Fruit fly (Drosophila melanogaster) whole organism, embryonic: Measurements from ENCODE around the gene Hnf4.

Source experiments
- Aef1 ChIP-seq: fragments of 200-800 bp; sonication (Bioruptor generic); IDR thresholded peaks from 3 replicates; pipeline ENCODE4 v1.3.6; 2022; ENCODE audit warnings: missing biosample characterization, missing genetic modification characterization
- Atf3 ChIP-seq: fragments of 200-800 bp; sonication (Bioruptor generic); optimal IDR thresholded peaks from 3 replicates; lab custom pipeline; 2016; ENCODE audit warnings: missing biosample characterization, missing genetic modification characterization
- BEAF-32 ChIP-seq: fragments of 200-800 bp; sonication (Bioruptor generic); optimal IDR thresholded peaks from 3 replicates; lab custom pipeline; 2017; ENCODE audit warnings: missing biosample characterization, missing genetic modification characterization, mild to moderate bottlenecking, moderate library complexity, missing genetic modification reagents
- C15 ChIP-seq: fragments of 200-800 bp; sonication (Bioruptor generic); IDR thresholded peaks from 3 replicates; pipeline ENCODE4 v1.3.6; 2022; ENCODE audit warnings: missing biosample characterization, missing genetic modification characterization
- CG10979 ChIP-seq: fragments of 200-800 bp; sonication (Bioruptor generic); optimal IDR thresholded peaks from 2 replicates; lab custom pipeline; 2018; ENCODE audit warnings: missing biosample characterization, mild to moderate bottlenecking, missing genetic modification characterization, moderate library complexity
- CG11085 ChIP-seq: fragments of 200-800 bp; sonication (Bioruptor generic); IDR thresholded peaks from 2 replicates; pipeline ENCODE4 v1.3.6; 2022; ENCODE audit warnings: missing biosample characterization, missing genetic modification characterization
- CG12104 ChIP-seq: fragments of 200-800 bp; sonication (Bioruptor generic); optimal IDR thresholded peaks from 3 replicates; lab custom pipeline; 2016; ENCODE audit warnings: missing biosample characterization, missing genetic modification characterization
- CG15073 ChIP-seq: fragments of 200-800 bp; sonication (Bioruptor generic); optimal IDR thresholded peaks from 2 replicates; lab custom pipeline; 2016; ENCODE audit warnings: missing biosample characterization, missing genetic modification characterization
- CG1603 ChIP-seq: fragments of 200-800 bp; sonication (Bioruptor generic); optimal IDR thresholded peaks from 2 replicates; lab custom pipeline; 2019; ENCODE audit warnings: missing biosample characterization, mild to moderate bottlenecking, missing genetic modification characterization, moderate library complexity
- CG16863 ChIP-seq: fragments of 200-800 bp; sonication (Bioruptor generic); optimal IDR thresholded peaks from 3 replicates; lab custom pipeline; 2016; ENCODE audit warnings: missing biosample characterization, missing genetic modification characterization
- CG18011 ChIP-seq: fragments of 200-800 bp; sonication (Bioruptor generic); optimal IDR thresholded peaks from 2 replicates; lab custom pipeline; 2017; ENCODE audit warnings: missing biosample characterization, missing genetic modification characterization, mild to moderate bottlenecking, moderate library complexity, missing genotype
- CG2199 ChIP-seq: fragments of 200-800 bp; sonication (Bioruptor generic); IDR thresholded peaks from 3 replicates; pipeline ENCODE4 v1.3.6; 2022; ENCODE audit warnings: missing biosample characterization, missing genetic modification characterization
- CG2889 ChIP-seq: fragments of 200-800 bp; sonication (Bioruptor generic); IDR thresholded peaks from 3 replicates; pipeline ENCODE4 v1.3.6; 2022; ENCODE audit warnings: missing biosample characterization, missing genetic modification characterization
- CG32767 ChIP-seq: fragments of 200-800 bp; sonication (Bioruptor generic); IDR thresholded peaks from 2 replicates; pipeline ENCODE4 v1.3.6; 2022; ENCODE audit warnings: missing biosample characterization, missing genetic modification characterization
- CG4854 ChIP-seq: fragments of 200-800 bp; sonication (Bioruptor generic); optimal IDR thresholded peaks from 2 replicates; lab custom pipeline; 2016; ENCODE audit warnings: missing biosample characterization, missing genetic modification characterization, inconsistent platforms
- CG5245 ChIP-seq: fragments of 200-800 bp; sonication (Bioruptor generic); optimal IDR thresholded peaks from 3 replicates; lab custom pipeline; 2016; ENCODE audit warnings: missing biosample characterization, missing genetic modification characterization
- CG6175 ChIP-seq: fragments of 200-800 bp; sonication (Bioruptor generic); IDR thresholded peaks from 3 replicates; pipeline ENCODE4 v1.3.6; 2022; ENCODE audit warnings: missing biosample characterization, missing genetic modification characterization
- CG6254 ChIP-seq: fragments of 200-800 bp; sonication (Bioruptor generic); optimal IDR thresholded peaks from 3 replicates; lab custom pipeline; 2017; ENCODE audit warnings: mild to moderate bottlenecking, missing biosample characterization, missing genetic modification reagents, missing genetic modification characterization
- CG6791 ChIP-seq: fragments of 200-800 bp; sonication (Bioruptor generic); IDR thresholded peaks from 3 replicates; pipeline ENCODE4 v1.3.6; 2022; ENCODE audit warnings: missing biosample characterization, missing genetic modification characterization; ENCODE audit not compliant: partially characterized antibody
- CG6813 ChIP-seq: fragments of 200-800 bp; sonication (Bioruptor generic); optimal IDR thresholded peaks from 2 replicates; lab custom pipeline; 2017; ENCODE audit warnings: missing biosample characterization, missing genetic modification characterization, mild to moderate bottlenecking, moderate library complexity, missing genetic modification reagents
- CG7372 ChIP-seq: fragments of 200-800 bp; sonication (Bioruptor generic); IDR thresholded peaks from 2 replicates; pipeline ENCODE4 v1.3.6; 2022; ENCODE audit warnings: missing biosample characterization, missing genetic modification characterization
- CG7786 ChIP-seq: fragments of 200-800 bp; sonication (Bioruptor generic); optimal IDR thresholded peaks from 2 replicates; lab custom pipeline; 2016; ENCODE audit warnings: missing biosample characterization, missing genetic modification characterization
- D19A ChIP-seq: fragments of 200-800 bp; optimal IDR thresholded peaks from 3 replicates; lab custom pipeline; 2019; ENCODE audit warnings: missing biosample characterization, mild to moderate bottlenecking, missing genetic modification characterization, moderate library complexity
- Dip2 ChIP-seq: fragments of 200-800 bp; sonication (Bioruptor generic); IDR thresholded peaks from 2 replicates; pipeline ENCODE4 v1.3.6; 2022; ENCODE audit warnings: missing biosample characterization, missing genetic modification characterization
- Elba2 ChIP-seq: fragments of 200-800 bp; sonication (Bioruptor generic); optimal IDR thresholded peaks from 3 replicates; lab custom pipeline; 2016; ENCODE audit warnings: missing biosample characterization, missing genetic modification characterization
- Hr3 ChIP-seq: fragments of 200-800 bp; sonication (Bioruptor generic); optimal IDR thresholded peaks from 3 replicates; lab custom pipeline; 2016; ENCODE audit warnings: missing biosample characterization, missing genetic modification characterization
- Jarid2 ChIP-seq: fragments of 200-800 bp; sonication (Bioruptor generic); optimal IDR thresholded peaks from 3 replicates; lab custom pipeline; 2017; ENCODE audit warnings: mild to moderate bottlenecking, missing biosample characterization, missing genetic modification reagents, missing genetic modification characterization
- Lpt ChIP-seq: fragments of >200 bp; optimal IDR thresholded peaks from 2 replicates; lab custom pipeline; 2018; ENCODE audit warnings: missing biosample characterization, missing genetic modification characterization
- Meics ChIP-seq: fragments of 200-800 bp; sonication (Bioruptor generic); optimal IDR thresholded peaks from 2 replicates; lab custom pipeline; 2017; ENCODE audit warnings: missing biosample characterization, mild to moderate bottlenecking, missing genetic modification characterization
- Rfx ChIP-seq: fragments of 200-800 bp; sonication (Bioruptor generic); IDR thresholded peaks from 2 replicates; pipeline ENCODE4 v1.3.6; 2022; ENCODE audit warnings: missing biosample characterization, missing genetic modification characterization
- ab ChIP-seq: fragments of 200-800 bp; sonication (Bioruptor generic); optimal IDR thresholded peaks from 2 replicates; lab custom pipeline; 2016; ENCODE audit warnings: missing biosample characterization, missing genetic modification characterization
- ap ChIP-seq: fragments of 200-800 bp; sonication (Bioruptor generic); IDR thresholded peaks from 2 replicates; pipeline ENCODE4 v1.3.6; 2022; ENCODE audit warnings: missing biosample characterization, missing genetic modification characterization
- bbx ChIP-seq: fragments of 200-800 bp; sonication (Bioruptor generic); IDR thresholded peaks from 2 replicates; pipeline ENCODE4 v1.3.6; 2022; ENCODE audit warnings: missing biosample characterization, missing genetic modification characterization; ENCODE audit not compliant: partially characterized antibody
- fd64A ChIP-seq: fragments of 200-800 bp; sonication (Bioruptor generic); optimal IDR thresholded peaks from 3 replicates; lab custom pipeline; 2018; ENCODE audit warnings: missing biosample characterization, mild to moderate bottlenecking, missing genetic modification characterization
- fru ChIP-seq: fragments of >200 bp; optimal IDR thresholded peaks from 2 replicates; lab custom pipeline; 2017
- gcm2 ChIP-seq: fragments of 200-800 bp; sonication (Bioruptor generic); optimal IDR thresholded peaks from 2 replicates; lab custom pipeline; 2016; ENCODE audit warnings: missing biosample characterization, missing genetic modification characterization
- hkb ChIP-seq, 2 experiments: fragments of 200-800 bp in 1 of 2; fragments of >200 bp in 1 of 2; sonication (Bioruptor generic) in 1 of 2; IDR thresholded peaks in 1 of 2; optimal IDR thresholded peaks in 1 of 2; 2 replicates each; pipeline versions ENCODE4 v1.3.6 to Lab custom; 2017 to 2022; ENCODE audit warnings: missing biosample characterization in 1 of 2, missing genetic modification characterization in 1 of 2
- ken ChIP-seq: fragments of 200-800 bp; sonication (Bioruptor generic); IDR thresholded peaks from 3 replicates; pipeline ENCODE4 v1.3.6; 2022; ENCODE audit warnings: missing biosample characterization, missing genetic modification characterization
- lbe ChIP-seq: fragments of 200-800 bp; sonication (Bioruptor generic); optimal IDR thresholded peaks from 2 replicates; lab custom pipeline; 2016; ENCODE audit warnings: missing biosample characterization, mild to moderate bottlenecking, missing genetic modification characterization
- p53 ChIP-seq: fragments of 200-800 bp; sonication (Bioruptor generic); optimal IDR thresholded peaks from 2 replicates; lab custom pipeline; 2016; ENCODE audit warnings: missing biosample characterization, missing genetic modification characterization
- phol ChIP-seq: fragments of 200-800 bp; sonication (Bioruptor generic); optimal IDR thresholded peaks from 3 replicates; lab custom pipeline; 2018; ENCODE audit warnings: missing biosample characterization, mild to moderate bottlenecking, missing genetic modification characterization, moderate library complexity
- pum ChIP-seq: fragments of 200-800 bp; sonication (Bioruptor generic); optimal IDR thresholded peaks from 2 replicates; lab custom pipeline; 2016; ENCODE audit warnings: missing biosample characterization, missing genetic modification characterization
- sc ChIP-seq, 3 experiments: fragments of >200 bp in 2 of 3; fragments of 200-800 bp in 1 of 3; sonication (Bioruptor generic) in 1 of 3; optimal IDR thresholded peaks; 2 replicates in 2 of 3; 3 replicates in 1 of 3; lab custom pipeline; 2017; ENCODE audit warnings: mild to moderate bottlenecking in 1 of 3, missing biosample characterization in 1 of 3, missing genetic modification characterization in 1 of 3, missing genetic modification reagents in 1 of 3
- schlank ChIP-seq: fragments of 200-800 bp; sonication (Bioruptor generic); optimal IDR thresholded peaks from 2 replicates; lab custom pipeline; 2018; ENCODE audit warnings: missing biosample characterization, mild to moderate bottlenecking, missing genetic modification characterization
- sisA ChIP-seq: fragments of 200-800 bp; sonication (Bioruptor generic); IDR thresholded peaks from 2 replicates; pipeline ENCODE4 v1.3.6; 2022; ENCODE audit warnings: missing biosample characterization, missing genetic modification characterization
- sna ChIP-seq: fragments of 200-800 bp; sonication (Bioruptor generic); IDR thresholded peaks from 2 replicates; pipeline ENCODE4 v1.3.6; 2022; ENCODE audit warnings: missing biosample characterization, missing genetic modification characterization; ENCODE audit not compliant: partially characterized antibody
- tio ChIP-seq: fragments of 200-800 bp; sonication (Bioruptor generic); optimal IDR thresholded peaks from 2 replicates; lab custom pipeline; 2017; ENCODE audit warnings: missing biosample characterization, missing genetic modification characterization, inconsistent platforms
- trh ChIP-seq: fragments of 200-800 bp; sonication (Bioruptor generic); optimal IDR thresholded peaks from 2 replicates; lab custom pipeline; 2016; ENCODE audit warnings: missing biosample characterization, missing genetic modification characterization
- vnd ChIP-seq: fragments of 200-800 bp; sonication (Bioruptor generic); IDR thresholded peaks from 3 replicates; pipeline ENCODE4 v1.3.6; 2022; ENCODE audit warnings: missing biosample characterization, missing genetic modification characterization; ENCODE audit not compliant: partially characterized antibody

Hnf4 gene

DNA sequence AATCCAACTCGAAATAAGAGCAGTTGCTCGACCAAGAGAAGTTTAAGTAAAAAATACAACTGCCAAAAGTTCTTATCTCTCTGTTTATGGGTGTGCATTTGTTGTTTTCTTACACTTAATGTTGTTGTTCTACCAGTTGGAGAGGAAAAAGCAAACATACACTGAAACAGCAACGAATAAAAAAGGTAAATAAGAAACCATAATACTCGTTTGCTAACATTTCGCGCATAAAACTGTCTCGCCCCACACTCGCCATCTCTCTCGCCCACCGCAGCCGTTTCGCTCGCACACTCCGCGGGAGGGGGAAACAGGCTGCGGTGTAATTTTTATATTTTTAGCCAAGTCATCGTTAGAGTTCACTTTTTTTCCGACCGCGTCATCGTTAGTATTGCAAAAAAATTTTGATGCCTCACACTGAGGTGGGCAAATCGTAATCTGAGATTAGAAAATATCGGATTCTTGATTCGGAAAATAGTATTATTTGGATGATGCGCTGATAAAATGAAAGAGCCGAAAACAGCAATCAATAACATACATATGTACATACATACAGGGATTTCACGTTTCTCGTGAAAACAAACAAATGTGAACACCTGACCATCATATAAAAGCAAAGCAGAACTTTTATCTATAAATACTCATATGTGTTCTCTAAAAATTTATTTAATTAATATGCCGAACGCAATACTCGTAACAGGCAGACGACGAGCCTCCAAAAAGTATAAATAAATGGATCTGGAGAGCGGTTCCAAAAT, 16.8 kb downstream of the Hnf4 start (continued):
- TF ChIP-seq CG6175 (GFP tag; lab: Robert Waterston, UW): no peak
- TF ChIP-seq Hr3 (GFP tag; lab: Kevin White, UChicago): no peak
- TF ChIP-seq D19A (tag; lab: Kevin White, UChicago): no peak
- no peak for TF ChIP-seq C15
- TF ChIP-seq CG7372 (GFP tag; lab: Robert Waterston, UW): no peak
- TF ChIP-seq fd64A: no peak
- TF ChIP-seq Atf3: no peak
- TF ChIP-seq BEAF-32 (GFP tag; lab: Kevin White, UChicago): no peak
- no peak for TF ChIP-seq ken (GFP tag; lab: Robert Waterston, UW)
- TF ChIP-seq Rfx (GFP tag; lab: Robert Waterston, UW): peak; percentile 81
- no peak for TF ChIP-seq CG16863 (GFP tag; lab: Kevin White, UChicago)
- TF ChIP-seq sna (GFP tag; lab: Robert Waterston, UW): no peak
- TF ChIP-seq bbx (GFP tag; lab: Robert Waterston, UW): no peak
- no peak for TF ChIP-seq trh
- TF ChIP-seq CG6791 (GFP tag; lab: Robert Waterston, UW): no peak
- TF ChIP-seq CG32767 (GFP tag; lab: Robert Waterston, UW): no peak
- no peak for TF ChIP-seq Jarid2 (GFP tag; lab: Kevin White, UChicago)
- peak; percentile 52 for TF ChIP-seq Meics (GFP tag; lab: Kevin White, UChicago)
- TF ChIP-seq CG11085 (GFP tag; lab: Robert Waterston, UW): 0 out of 2 replicates have a peak, but pooled peaks have one; percentile 8
- no peak for TF ChIP-seq fru (lab: Kevin White, UChicago)
- no peak for TF ChIP-seq Lpt (GFP tag; lab: Kevin White, UChicago)
- TF ChIP-seq Elba2 (GFP tag; lab: Kevin White, UChicago): no peak
- no peak for TF ChIP-seq CG4854 (GFP tag; lab: Kevin White, UChicago)
- peak; percentile 5 for TF ChIP-seq CG12104 (GFP tag; lab: Kevin White, UChicago)
- peak; percentile 9 for TF ChIP-seq CG18011
- no peak for TF ChIP-seq p53 (GFP tag; lab: Kevin White, UChicago)
- no peak for TF ChIP-seq CG6254 (GFP tag; lab: Kevin White, UChicago)
- TF ChIP-seq gcm2: no peak
- TF ChIP-seq ap: no peak
- no peak for TF ChIP-seq hkb (optimal IDR thresholded peaks at IDR 0.05; lab: Kevin White, UChicago)
- TF ChIP-seq hkb (GFP tag; IDR thresholded peaks at IDR 0.05; lab: Robert Waterston, UW): 0 out of 2 replicates have a peak, but pooled peaks have one; percentile 15
- TF ChIP-seq schlank (tag; lab: Kevin White, UChicago): peak; percentile 70
- TF ChIP-seq CG15073: no peak
- TF ChIP-seq CG5245 (GFP tag; lab: Kevin White, UChicago): no peak
- TF ChIP-seq CG1603: no peak
- peak; percentile 14 for TF ChIP-seq CG7786
- TF ChIP-seq tio (GFP tag; lab: Kevin White, UChicago): no peak
- no peak for TF ChIP-seq sisA (GFP tag; lab: Robert Waterston, UW)
- no peak for TF ChIP-seq CG2889 (GFP tag; lab: Robert Waterston, UW)
- TF ChIP-seq Aef1 (GFP tag; lab: Robert Waterston, UW): 0 out of 3 replicates have a peak, but pooled peaks have one; percentile 33
- TF ChIP-seq CG6813 (GFP tag; lab: Kevin White, UChicago): no peak
- TF ChIP-seq pum (GFP tag; lab: Kevin White, UChicago): no peak
- no peak for TF ChIP-seq sc (optimal IDR thresholded peaks at IDR 0.05; lab: Kevin White, UChicago)
- TF ChIP-seq sc (GFP tag; optimal IDR thresholded peaks at IDR 0.05; lab: Kevin White, UChicago): no peak
- TF ChIP-seq ab (GFP tag; lab: Kevin White, UChicago): no peak
- TF ChIP-seq vnd (GFP tag; lab: Robert Waterston, UW): no peak
- TF ChIP-seq lbe (GFP tag; lab: Kevin White, UChicago): peak; percentile 30
- no peak for TF ChIP-seq CG2199 (GFP tag; lab: Robert Waterston, UW)
- no peak for TF ChIP-seq phol (tag; lab: Kevin White, UChicago)
- TF ChIP-seq CG10979 (tag; lab: Kevin White, UChicago): no peak
- no peak for TF ChIP-seq Dip2
